Worm (Caenorhabditis elegans) whole organism, young adult: ENCODE results near the gene srj-25.
A peak's percentile ranks its signal among the peaks of the same experiment; 100 is the strongest.

Experiments used
- F10E7.11 ChIP-seq: sonication (generic microtip); optimal IDR thresholded peaks from 2 replicates; lab custom pipeline; 2017; ENCODE audit warnings: mild to moderate bottlenecking, missing genetic modification characterization, moderate library complexity, missing compliant biosample characterization
- F33H1.4 ChIP-seq: fragments of 200-800 bp; sonication (Bioruptor generic); IDR thresholded peaks from 2 replicates; pipeline ENCODE4 v1.3.6; 2022; ENCODE audit warnings: missing genetic modification reagents, missing genetic modification characterization, missing compliant biosample characterization
- F37B4.10 ChIP-seq: fragments of 200-800 bp; sonication (Bioruptor generic); IDR thresholded peaks from 2 replicates; pipeline ENCODE4 v1.3.6; 2022; ENCODE audit warnings: missing genetic modification characterization, missing compliant biosample characterization
- F39B2.1 ChIP-seq: fragments of 200-800 bp; sonication (Bioruptor generic); IDR thresholded peaks from 2 replicates; pipeline ENCODE4 v1.3.6; 2022; ENCODE audit warnings: missing genetic modification reagents, missing genetic modification characterization, missing compliant biosample characterization
- F55B11.4 ChIP-seq: sonication (generic microtip); optimal IDR thresholded peaks from 2 replicates; lab custom pipeline; 2016; ENCODE audit warnings: missing compliant biosample characterization, missing genetic modification characterization, borderline replicate concordance; ENCODE audit not compliant: insufficient read depth
- K11D2.4 ChIP-seq: fragments of 200-800 bp; sonication (Bioruptor generic); IDR thresholded peaks from 2 replicates; pipeline ENCODE4 v1.3.6; 2022; ENCODE audit warnings: missing genetic modification reagents, missing genetic modification characterization, missing compliant biosample characterization
- Y56A3A.18 ChIP-seq: fragments of 200-800 bp; sonication (Bioruptor generic); IDR thresholded peaks from 2 replicates; pipeline ENCODE4 v1.3.6; 2022; ENCODE audit warnings: missing genetic modification reagents, missing genetic modification characterization, missing compliant biosample characterization
- Y67H2A.10 ChIP-seq: fragments of 200-800 bp; sonication (Bioruptor generic); conservative IDR thresholded peaks from 2 replicates; pipeline ENCODE4 v1.3.6; 2022; ENCODE audit warnings: missing genetic modification reagents, missing genetic modification characterization, missing compliant biosample characterization
- Y95B8A.8 ChIP-seq: fragments of 200-800 bp; sonication (Bioruptor generic); IDR thresholded peaks from 2 replicates; pipeline ENCODE4 v1.3.6; 2022; ENCODE audit warnings: missing genetic modification reagents, missing genetic modification characterization, missing compliant biosample characterization
- ZK185.1 ChIP-seq: sonication (generic microtip); optimal IDR thresholded peaks from 2 replicates; lab custom pipeline; 2016; ENCODE audit warnings: mild to moderate bottlenecking, missing genetic modification characterization, missing compliant biosample characterization; ENCODE audit not compliant: poor library complexity, severe bottlenecking
- aptf-3 ChIP-seq: fragments of 200-800 bp; sonication (Bioruptor generic); IDR thresholded peaks from 2 replicates; pipeline ENCODE4 v1.3.6; 2022; ENCODE audit warnings: missing genetic modification characterization, missing compliant biosample characterization
- attf-5 ChIP-seq: fragments of 200-800 bp; sonication (Bioruptor generic); optimal IDR thresholded peaks from 2 replicates; lab custom pipeline; 2018; ENCODE audit warnings: mild to moderate bottlenecking, missing genetic modification characterization, missing compliant biosample characterization
- bed-2 ChIP-seq: fragments of 200-800 bp; sonication (Bioruptor generic); IDR thresholded peaks from 2 replicates; pipeline ENCODE4 v1.3.6; 2022; ENCODE audit warnings: missing genetic modification reagents, missing genetic modification characterization, missing compliant biosample characterization
- ccch-3 ChIP-seq: fragments of 200-800 bp; sonication (Bioruptor generic); optimal IDR thresholded peaks from 2 replicates; lab custom pipeline; 2018; ENCODE audit warnings: mild to moderate bottlenecking, missing genetic modification characterization, missing compliant biosample characterization
- ceh-79 ChIP-seq: sonication (generic microtip); optimal IDR thresholded peaks from 2 replicates; lab custom pipeline; 2017; ENCODE audit warnings: mild to moderate bottlenecking, missing genetic modification characterization, missing compliant biosample characterization
- chd-7 ChIP-seq: sonication (generic microtip); optimal IDR thresholded peaks from 2 replicates; lab custom pipeline; 2016; ENCODE audit warnings: mild to moderate bottlenecking, missing genetic modification characterization, moderate library complexity, missing compliant biosample characterization
- die-1 ChIP-seq: sonication (generic microtip); optimal IDR thresholded peaks from 2 replicates; lab custom pipeline; 2016; ENCODE audit warnings: missing genotype, mild to moderate bottlenecking, missing genetic modification characterization, missing compliant biosample characterization
- egl-18 ChIP-seq: fragments of 200-800 bp; sonication (Bioruptor generic); IDR thresholded peaks from 2 replicates; pipeline ENCODE4 v1.3.6; 2022; ENCODE audit warnings: missing genetic modification reagents, missing genetic modification characterization, missing compliant biosample characterization
- egl-44 ChIP-seq: fragments of 200-800 bp; sonication (Bioruptor generic); IDR thresholded peaks from 2 replicates; pipeline ENCODE4 v1.3.6; 2022; ENCODE audit warnings: missing genetic modification reagents, missing genetic modification characterization, missing compliant biosample characterization
- ets-4 ChIP-seq: fragments of 200-800 bp; sonication (Bioruptor generic); optimal IDR thresholded peaks from 2 replicates; lab custom pipeline; 2018; ENCODE audit warnings: mild to moderate bottlenecking, missing genetic modification characterization, missing compliant biosample characterization
- hlh-12 ChIP-seq: sonication (generic microtip); optimal IDR thresholded peaks from 2 replicates; lab custom pipeline; 2016; ENCODE audit warnings: missing genetic modification characterization, missing compliant biosample characterization
- hmg-20 ChIP-seq: fragments of 200-800 bp; sonication (Bioruptor generic); IDR thresholded peaks from 2 replicates; pipeline ENCODE4 v1.3.6; 2022; ENCODE audit warnings: missing genetic modification reagents, missing genetic modification characterization, missing compliant biosample characterization
- hrde-1 ChIP-seq: sonication (generic microtip); optimal IDR thresholded peaks from 2 replicates; lab custom pipeline; 2016; ENCODE audit warnings: missing genetic modification characterization, mild to moderate bottlenecking, missing compliant biosample characterization, moderate library complexity, missing genotype, missing genetic modification reagents, borderline replicate concordance
- let-526 ChIP-seq: fragments of 200-800 bp; sonication (Bioruptor generic); IDR thresholded peaks from 2 replicates; pipeline ENCODE4 v1.3.6; 2022; ENCODE audit warnings: missing genetic modification reagents, missing genetic modification characterization, missing compliant biosample characterization
- lin-26 ChIP-seq: fragments of 200-800 bp; sonication (Bioruptor generic); IDR thresholded peaks from 2 replicates; pipeline ENCODE4 v1.3.6; 2022; ENCODE audit warnings: missing genetic modification reagents, missing genetic modification characterization, missing compliant biosample characterization
- lin-54 ChIP-seq: fragments of 200-800 bp; sonication (Bioruptor generic); optimal IDR thresholded peaks from 2 replicates; lab custom pipeline; 2018; ENCODE audit warnings: mild to moderate bottlenecking, missing genetic modification characterization, missing compliant biosample characterization
- lsl-1 ChIP-seq: fragments of 200-800 bp; sonication (Bioruptor generic); optimal IDR thresholded peaks from 2 replicates; lab custom pipeline; 2018; ENCODE audit warnings: mild to moderate bottlenecking, missing genetic modification characterization, moderate library complexity, missing compliant biosample characterization
- mes-4 ChIP-seq: sonication (generic microtip); optimal IDR thresholded peaks from 2 replicates; lab custom pipeline; 2016; ENCODE audit warnings: missing genotype, missing genetic modification characterization, missing compliant biosample characterization
- mxl-1 ChIP-seq: sonication (generic microtip); optimal IDR thresholded peaks from 2 replicates; lab custom pipeline; 2016; ENCODE audit warnings: missing genetic modification characterization, missing compliant biosample characterization
- nfyb-1 ChIP-seq: fragments of 200-800 bp; sonication (Bioruptor generic); IDR thresholded peaks from 2 replicates; pipeline ENCODE4 v1.3.6; 2022; ENCODE audit warnings: missing genetic modification reagents, missing genetic modification characterization, missing compliant biosample characterization
- nhr-27 ChIP-seq: fragments of 200-800 bp; sonication (Bioruptor generic); optimal IDR thresholded peaks from 2 replicates; lab custom pipeline; 2018; ENCODE audit warnings: mild to moderate bottlenecking, missing genetic modification characterization, moderate library complexity, missing compliant biosample characterization
- nhr-80 ChIP-seq: sonication (generic microtip); optimal IDR thresholded peaks from 2 replicates; lab custom pipeline; 2016; ENCODE audit warnings: missing genetic modification characterization, missing compliant biosample characterization
- rcor-1 ChIP-seq: fragments of 200-800 bp; sonication (Bioruptor generic); IDR thresholded peaks from 2 replicates; pipeline ENCODE4 v1.3.6; 2022; ENCODE audit warnings: missing genetic modification reagents, missing genetic modification characterization, missing compliant biosample characterization
- repo-1 ChIP-seq: sonication (generic microtip); optimal IDR thresholded peaks from 2 replicates; lab custom pipeline; 2017; ENCODE audit warnings: mild to moderate bottlenecking, missing genetic modification characterization, missing compliant biosample characterization
- sdz-38 ChIP-seq: sonication (generic microtip); optimal IDR thresholded peaks from 2 replicates; lab custom pipeline; 2016; ENCODE audit warnings: missing genotype, missing genetic modification characterization, missing compliant biosample characterization
- sea-2 ChIP-seq: fragments of 200-800 bp; sonication (Bioruptor generic); IDR thresholded peaks from 2 replicates; pipeline ENCODE4 v1.3.6; 2022; ENCODE audit warnings: missing genetic modification characterization, missing compliant biosample characterization
- somi-1 ChIP-seq: fragments of 200-800 bp; sonication (Bioruptor generic); optimal IDR thresholded peaks from 2 replicates; lab custom pipeline; 2018; ENCODE audit warnings: mild to moderate bottlenecking, missing genetic modification characterization, missing compliant biosample characterization
- tbx-9 ChIP-seq: sonication (generic microtip); optimal IDR thresholded peaks from 2 replicates; lab custom pipeline; 2016; ENCODE audit warnings: borderline replicate concordance, missing genetic modification characterization, inconsistent platforms, missing compliant biosample characterization
- tlf-1 ChIP-seq: fragments of 200-800 bp; sonication (Bioruptor generic); optimal IDR thresholded peaks from 2 replicates; lab custom pipeline; 2018; ENCODE audit warnings: mild to moderate bottlenecking, missing genetic modification characterization, missing compliant biosample characterization
- unc-62 ChIP-seq: fragments of 150-350 bp; optimal IDR thresholded peaks from 2 replicates; lab custom pipeline; 2014; ENCODE audit warnings: missing biosample characterization, missing genetic modification reagents, missing genetic modification characterization
- zfh-2 ChIP-seq: fragments of 200-800 bp; sonication (Bioruptor generic); conservative IDR thresholded peaks from 2 replicates; pipeline ENCODE4 v1.3.6; 2022; ENCODE audit warnings: missing genetic modification reagents, missing genetic modification characterization, missing compliant biosample characterization
- zim-3 ChIP-seq: sonication (generic microtip); optimal IDR thresholded peaks from 2 replicates; lab custom pipeline; 2017; ENCODE audit warnings: mild to moderate bottlenecking, missing genetic modification characterization, moderate library complexity, missing compliant biosample characterization
- ztf-18 ChIP-seq: sonication (generic microtip); optimal IDR thresholded peaks from 2 replicates; lab custom pipeline; 2016; ENCODE audit warnings: missing genotype, mild to moderate bottlenecking, missing genetic modification characterization, missing compliant biosample characterization
- ztf-25 ChIP-seq: fragments of 200-800 bp; sonication (Bioruptor generic); IDR thresholded peaks from 2 replicates; pipeline ENCODE4 v1.3.6; 2022; ENCODE audit warnings: missing genetic modification reagents, missing genetic modification characterization, missing compliant biosample characterization
- ztf-26 ChIP-seq: sonication (generic microtip); optimal IDR thresholded peaks from 2 replicates; lab custom pipeline; 2017; ENCODE audit warnings: missing genetic modification characterization, missing compliant biosample characterization
- ztf-28 ChIP-seq: fragments of 200-800 bp; sonication (Bioruptor generic); IDR thresholded peaks from 2 replicates; pipeline ENCODE4 v1.3.6; 2022; ENCODE audit warnings: missing genetic modification reagents, missing genetic modification characterization, missing compliant biosample characterization
- ztf-6 ChIP-seq: fragments of 200-800 bp; sonication (Bioruptor generic); IDR thresholded peaks from 2 replicates; pipeline ENCODE4 v1.3.6; 2022; ENCODE audit warnings: missing genetic modification reagents, missing genetic modification characterization, missing compliant biosample characterization

Gene srj-25

ce11 chrV:730216-730615 is 5.9 kb downstream of the srj-25 start (continued):
- peak; percentile 45; the same call in 1 of the 2 replicates for TF ChIP-seq K11D2.4 (GFP tag; lab: Robert Waterston, UW)
- TF ChIP-seq ets-4 (GFP tag; lab: Kevin White, UChicago): no peak
- TF ChIP-seq ZK185.1 (tag; lab: Kevin White, UChicago): peak; percentile 25
- peak; percentile 66 for TF ChIP-seq chd-7
- TF ChIP-seq bed-2 (GFP tag; lab: Robert Waterston, UW): no peak
- peak; percentile 20 for TF ChIP-seq ztf-26 (tag; lab: Kevin White, UChicago)
- TF ChIP-seq F37B4.10 (GFP tag; lab: Robert Waterston, UW): no peak
- TF ChIP-seq ccch-3 (GFP tag; lab: Kevin White, UChicago): no peak
- no peak for TF ChIP-seq sdz-38
- TF ChIP-seq tlf-1 (GFP tag; lab: Kevin White, UChicago): peak; percentile 46
- TF ChIP-seq lsl-1 (GFP tag; lab: Kevin White, UChicago): no peak
- no peak for TF ChIP-seq Y56A3A.18 (GFP tag; lab: Robert Waterston, UW)
- TF ChIP-seq attf-5: peak; percentile 38
- no peak for TF ChIP-seq ceh-79 (tag; lab: Kevin White, UChicago)
- TF ChIP-seq nhr-80 (tag; lab: Kevin White, UChicago): peak; percentile 54
- no peak for TF ChIP-seq F10E7.11
- peak; percentile 81 for TF ChIP-seq nfyb-1 (GFP tag; lab: Robert Waterston, UW)
- TF ChIP-seq repo-1 (tag; lab: Kevin White, UChicago): peak; percentile 56

- TF ChIP-seq F33H1.4 (no peak), repo-1 (tag; lab: Kevin White, UChicago) (peak; percentile 64), tbx-9 (tag; lab: Kevin White, UChicago) (no peak), F10E7.11 (no peak), ceh-79 (tag; lab: Kevin White, UChicago) (no peak), somi-1 (GFP tag; lab: Kevin White, UChicago) (peak; percentile 67), hrde-1 (tag; lab: Kevin White, UChicago) (no peak), hmg-20 (GFP tag; lab: Robert Waterston, UW) (no peak), nfyb-1 (GFP tag; lab: Robert Waterston, UW) (no peak), zfh-2 (no peak), unc-62 (no peak), mes-4 (tag; lab: Kevin White, UChicago) (no peak), ztf-18 (tag; lab: Kevin White, UChicago) (no peak), mxl-1 (tag; lab: Kevin White, UChicago) (no peak), aptf-3 (GFP tag; lab: Robert Waterston, UW) (no peak), ztf-28 (GFP tag; lab: Robert Waterston, UW) (no peak), lin-54 (GFP tag; lab: Kevin White, UChicago) (no peak), hlh-12 (tag; lab: Kevin White, UChicago) (no peak), egl-18 (GFP tag; lab: Robert Waterston, UW) (no peak), nhr-27 (tag; lab: Kevin White, UChicago) (no peak), F55B11.4 (no peak), ztf-25 (no peak), let-526 (peak; percentile 40; the same call in 1 of the 2 replicates), egl-44 (GFP tag; lab: Robert Waterston, UW) (no peak), nhr-80 (tag; lab: Kevin White, UChicago) (peak; percentile 23), zim-3 (tag; lab: Kevin White, UChicago) (no peak), rcor-1 (GFP tag; lab: Robert Waterston, UW) (no peak), Y67H2A.10 (GFP tag; lab: Robert Waterston, UW) (no peak), ztf-6 (GFP tag; lab: Robert Waterston, UW) (no peak), Y95B8A.8 (0 out of 2 replicates have a peak, but pooled peaks have one; percentile 27), die-1 (no peak), ZK185.1 (tag; lab: Kevin White, UChicago) (peak; percentile 29), sea-2 (GFP tag; lab: Robert Waterston, UW) (no peak), F39B2.1 (no peak), lin-26 (GFP tag; lab: Robert Waterston, UW) (no peak)
Measured at ce11 chrV:728822-729493, 7.1 kb downstream of the srj-25 start.
